Fruit fly (Drosophila melanogaster) S2 (cell line): ENCODE results near the gene Chd64.
A peak's percentile ranks its signal among the peaks of the same experiment; 100 is the strongest.

Source experiments
- CG8478 ChIP-seq: fragments of >200 bp; optimal IDR thresholded peaks from 2 replicates; lab custom pipeline; 2018
- CTCF ChIP-seq, 2 experiments: fragments of >200 bp; optimal IDR thresholded peaks; 2 replicates each; lab custom pipeline; 2018

Gene Chd64

dm6 chr3L:4083442-4083841 lies 38.7 kb downstream of the Chd64 start:
- TF ChIP-seq CTCF (optimal IDR thresholded peaks at IDR 0.05; lab: Kevin White, UChicago) = no peak
- no peak for TF ChIP-seq CG8478 (lab: Kevin White, UChicago)

- TF ChIP-seq CG8478 (lab: Kevin White, UChicago) = no peak
- TF ChIP-seq CTCF (optimal IDR thresholded peaks at IDR 0.05; lab: Kevin White, UChicago) = no peak
Observed at dm6 chr3L:4081243-4081642, 40.9 kb downstream of the Chd64 start.

- TF ChIP-seq CTCF (optimal IDR thresholded peaks at IDR 0.05; lab: Kevin White, UChicago) (no peak), CG8478 (lab: Kevin White, UChicago) (no peak)
Observed at dm6 chr3L:4080278-4080677, 41.9 kb downstream of the Chd64 start.

- TF ChIP-seq CTCF (optimal IDR thresholded peaks at IDR 0.05; lab: Kevin White, UChicago) (no peak), CG8478 (lab: Kevin White, UChicago) (no peak)
Observed at dm6 chr3L:4076907-4077306, 45.3 kb downstream of the Chd64 start.

- no peak for TF ChIP-seq CTCF (optimal IDR thresholded peaks at IDR 0.05; lab: Kevin White, UChicago)
- no peak for TF ChIP-seq CG8478 (lab: Kevin White, UChicago)
Observed at dm6 chr3L:4073755-4074154, 48.4 kb downstream of the Chd64 start, which contains the start of gene Faa. Faa (minus strand) TSS chr3L:4073954.

- no peak for TF ChIP-seq CG8478 (lab: Kevin White, UChicago)
- TF ChIP-seq CTCF (optimal IDR thresholded peaks at IDR 0.05; lab: Kevin White, UChicago) = peak; percentile 74 to 76
Observed at dm6 chr3L:4072717-4073116, 49.5 kb downstream of the Chd64 start.

- TF ChIP-seq CG8478 (lab: Kevin White, UChicago) (no peak), CTCF (optimal IDR thresholded peaks at IDR 0.05; lab: Kevin White, UChicago) (no peak)
Observed at dm6 chr3L:4071561-4072049, 50.6 kb downstream of the Chd64 start, which contains the start of gene wit. wit (minus strand) TSS chr3L:4071717.

dm6 chr3L:4070996-4071379 lies 51.2 kb downstream of the Chd64 start:
- TF ChIP-seq CG8478 (lab: Kevin White, UChicago) = no peak

- TF ChIP-seq CTCF (optimal IDR thresholded peaks at IDR 0.05; lab: Kevin White, UChicago) (no peak), CG8478 (lab: Kevin White, UChicago) (no peak)
Observed at dm6 chr3L:4070221-4070995, 51.8 kb downstream of the Chd64 start.

- TF ChIP-seq CTCF (optimal IDR thresholded peaks at IDR 0.05; lab: Kevin White, UChicago) (no peak), CG8478 (lab: Kevin White, UChicago) (no peak)
Observed at dm6 chr3L:4069069-4069468, 53.1 kb downstream of the Chd64 start, which contains the start of gene CG32259. CG32259 (plus strand) TSS chr3L:4069369.

dm6 chr3L:4068368-4068767 lies 53.8 kb downstream of the Chd64 start:
- TF ChIP-seq CTCF (optimal IDR thresholded peaks at IDR 0.05; lab: Kevin White, UChicago) = no peak
- no peak for TF ChIP-seq CG8478 (lab: Kevin White, UChicago)
